Worm (Caenorhabditis elegans): Measurements from ENCODE around the gene srt-4.

ce11 chrV:2600543-2600942, 22.8 kb downstream of the srt-4 start:
- peak; percentile 39 for TF ChIP-seq him-1 (tag; optimal IDR thresholded peaks at IDR 0.05)
- TF ChIP-seq dao-5 (tag; optimal IDR thresholded peaks at IDR 0.05) = no peak
- peak; percentile 64 for TF ChIP-seq W03F9.2 (tag; optimal IDR thresholded peaks at IDR 0.05)

All from whole organism, L4/young adult.